Worm (Caenorhabditis elegans): ENCODE measurements around the gene fbxa-31.

Gene fbxa-31

ce11 chrIII:1295149-1295716 lies 24.0 kb upstream of the fbxa-31 start, which contains the start of gene fbxa-35:
Gene fbxa-35 (plus strand): TSS chrIII:1295666.
- TF ChIP-seq nhr-179 (tag; optimal IDR thresholded peaks at IDR 0.05): no peak
- peak; percentile 13 for TF ChIP-seq nhr-80 (tag; optimal IDR thresholded peaks at IDR 0.05)

DNA sequence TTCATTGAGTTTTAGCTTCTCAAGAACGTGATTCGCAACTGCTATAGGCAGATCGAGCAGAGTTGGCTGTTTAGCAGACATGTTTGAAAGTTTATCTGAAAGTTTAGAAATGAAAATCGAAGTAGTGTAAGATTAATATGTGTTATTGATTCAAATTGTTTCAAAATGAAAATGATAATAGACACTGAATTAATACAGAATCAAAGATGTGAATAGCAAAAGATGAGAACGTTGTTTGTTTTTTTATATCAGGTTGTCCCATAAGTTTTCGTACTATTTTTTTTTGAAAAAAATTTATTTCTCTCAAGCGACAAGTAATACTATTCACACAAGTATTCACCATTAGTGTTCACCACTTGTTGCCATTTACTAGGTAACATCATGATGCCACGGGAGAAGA lies 21.9 kb upstream of the fbxa-31 start, which contains the start of gene fbxa-36:
Gene fbxa-36, minus strand, starts transcription at position 101 of the 400 bp plus-strand sequence.
- no peak for TF ChIP-seq ztf-22 (GFP tag; optimal IDR thresholded peaks at IDR 0.05)
- no peak for TF ChIP-seq gei-17 (GFP tag; optimal IDR thresholded peaks at IDR 0.05)
- TF ChIP-seq zfh-2 (GFP tag; conservative IDR thresholded peaks at IDR 0.05): no peak
- no peak for TF ChIP-seq hmg-20 (GFP tag; IDR thresholded peaks at IDR 0.05)
- TF ChIP-seq Y79H2A.3 (GFP tag; conservative IDR thresholded peaks at IDR 0.05): no peak
- no peak for TF ChIP-seq nfya-1 (tag; optimal IDR thresholded peaks at IDR 0.05; ENCODE audit: borderline replicate concordance, insufficient read depth)
- no peak for TF ChIP-seq egl-18 (GFP tag; IDR thresholded peaks at IDR 0.05)
- TF ChIP-seq C06A6.2 (GFP tag; conservative IDR thresholded peaks at IDR 0.05): no peak
- TF ChIP-seq snpc-1.3 (tag; optimal IDR thresholded peaks at IDR 0.05; ENCODE audit: insufficient read depth): no peak
- no peak for TF ChIP-seq ekl-4 (GFP tag; IDR thresholded peaks at IDR 0.05)
- TF ChIP-seq nhr-27 (tag; optimal IDR thresholded peaks at IDR 0.05): no peak
- TF ChIP-seq lin-40 (tag; optimal IDR thresholded peaks at IDR 0.05): no peak
- no peak for TF ChIP-seq ztf-26 (tag; optimal IDR thresholded peaks at IDR 0.05)

DNA sequence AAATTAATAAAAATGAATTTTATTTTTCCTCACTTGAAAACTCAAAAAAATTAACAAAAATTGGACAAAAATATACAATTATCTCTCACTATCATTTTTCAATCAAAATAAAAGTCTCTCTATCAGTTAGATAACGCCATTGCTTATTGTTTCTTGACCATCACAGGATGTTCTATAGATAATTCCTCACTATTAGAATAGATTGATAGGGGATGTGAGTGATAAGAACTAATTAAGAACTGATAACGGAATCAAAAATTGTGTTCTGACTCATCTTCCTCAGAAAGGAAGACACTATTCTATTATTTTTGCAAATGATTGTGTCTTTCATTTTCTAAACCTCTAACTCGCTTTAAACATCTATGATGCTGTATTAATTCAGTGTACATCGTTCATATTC lies 17.9 kb upstream of the fbxa-31 start:
- TF ChIP-seq tlf-1 (GFP tag; optimal IDR thresholded peaks at IDR 0.05) (no peak), mcd-1 (GFP tag; IDR thresholded peaks at IDR 0.05) (no peak), egl-44 (GFP tag; IDR thresholded peaks at IDR 0.05) (no peak), lin-26 (GFP tag; IDR thresholded peaks at IDR 0.05) (no peak), B0261.1 (tag; optimal IDR thresholded peaks at IDR 0.05) (no peak)

ce11 chrIII:1288473-1289056 lies 17.3 kb upstream of the fbxa-31 start, which contains the start of gene fbxa-50:
Gene fbxa-50 (minus strand): TSS chrIII:1288523.
- TF ChIP-seq cebp-1 (GFP tag; IDR thresholded peaks at IDR 0.05): 0 out of 2 replicates have a peak, but pooled peaks have one; percentile 18
- peak; percentile 80 for TF ChIP-seq cebp-1 (tag; optimal IDR thresholded peaks at IDR 0.05)
- no peak for TF ChIP-seq fkh-3 (tag; optimal IDR thresholded peaks at IDR 0.05)

- TF ChIP-seq rpc-1 (optimal IDR thresholded peaks at IDR 0.05) (no peak), rpc-1 (tag; optimal IDR thresholded peaks at IDR 0.05) (no peak), ets-4 (GFP tag; optimal IDR thresholded peaks at IDR 0.05) (no peak), F39B2.1 (GFP tag; IDR thresholded peaks at IDR 0.05) (no peak), attf-5 (GFP tag; optimal IDR thresholded peaks at IDR 0.05) (peak; percentile 49), ama-1 (optimal IDR thresholded peaks at IDR 0.05) (no peak), ama-1 (GFP tag; optimal IDR thresholded peaks at IDR 0.05) (no peak), ztf-3 (GFP tag; optimal IDR thresholded peaks at IDR 0.05) (no peak), cebp-1 (GFP tag; IDR thresholded peaks at IDR 0.05) (peak; percentile 94), cebp-1 (tag; optimal IDR thresholded peaks at IDR 0.05) (peak; percentile 96), fkh-3 (tag; optimal IDR thresholded peaks at IDR 0.05) (no peak), ceh-100 (GFP tag; IDR thresholded peaks at IDR 0.05) (no peak), snpc-1.1 (tag; optimal IDR thresholded peaks at IDR 0.05; ENCODE audit: insufficient read depth) (no peak), hmg-1.2 (GFP tag; IDR thresholded peaks at IDR 0.05) (peak; percentile 40; the same call in 1 of the 2 replicates), madf-8 (GFP tag; conservative IDR thresholded peaks at IDR 0.05) (no peak), unc-130 (GFP tag; optimal IDR thresholded peaks at IDR 0.05) (no peak), nfya-1 (tag; optimal IDR thresholded peaks at IDR 0.05; ENCODE audit: borderline replicate concordance, insufficient read depth) (no peak), him-1 (tag; optimal IDR thresholded peaks at IDR 0.05) (no peak), ztf-22 (GFP tag; optimal IDR thresholded peaks at IDR 0.05) (no peak), lin-35 (GFP tag; optimal IDR thresholded peaks at IDR 0.05) (no peak)
Measured at ce11 chrIII:1284584-1285046, 13.4 kb upstream of the fbxa-31 start, which contains the start of gene fbxa-37. Gene fbxa-37 (plus strand): TSS chrIII:1284996.

Data from whole organism, young adult.